3 worm cellular contexts compared by ENCODE assay signal in the genomic region with DNA sequence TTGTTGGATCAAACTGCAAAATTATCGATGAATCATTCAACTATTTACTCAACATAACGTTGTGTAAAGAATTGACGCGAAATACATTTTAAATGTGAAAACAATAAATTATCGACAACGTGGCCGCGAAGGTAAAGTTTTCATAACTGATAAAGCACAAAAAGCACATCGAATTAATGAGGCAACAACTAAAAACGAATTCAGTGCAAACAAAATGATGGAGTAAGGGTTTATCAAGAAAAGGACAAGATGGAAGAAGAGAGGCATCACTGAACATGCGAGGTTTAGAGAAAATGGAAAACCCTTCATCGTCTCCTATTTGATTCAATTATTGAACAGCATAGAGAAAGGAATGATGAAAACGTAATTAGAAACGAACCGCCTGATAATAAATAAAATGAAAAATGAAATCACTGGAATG.
TF ChIP-seq lines count a peak whose summit lies in the region.

D1053.4 (minus strand) TSS at position 20 of the 421 bp plus-strand sequence.

TF ChIP-seq in whole organism, L1 larva, 84 proteins besides CTCF, POLR2A, EP300 and RAD21 (continued from another document):
- no peak for TF ChIP-seq ceh-90 (tag; optimal IDR thresholded peaks at IDR 0.05; lab: Kevin White, UChicago)
- no peak for TF ChIP-seq fkh-8 (tag; optimal IDR thresholded peaks at IDR 0.05; lab: Kevin White, UChicago)
- no peak for TF ChIP-seq efl-1 (optimal IDR thresholded peaks at IDR 0.05; lab: Kevin White, UChicago)
- TF ChIP-seq efl-1 (GFP tag; optimal IDR thresholded peaks at IDR 0.05 in 1 of 2; lab: Kevin White, UChicago), result no peak
- TF ChIP-seq lin-35 (GFP tag; optimal IDR thresholded peaks at IDR 0.05; lab: Kevin White, UChicago), result peak in 1 of 2 experiments; percentile 27
- no peak for TF ChIP-seq rnt-1 (tag; optimal IDR thresholded peaks at IDR 0.05; lab: Kevin White, UChicago)
- no peak for TF ChIP-seq nhr-12 (tag; optimal IDR thresholded peaks at IDR 0.05; lab: Kevin White, UChicago)
- TF ChIP-seq elt-2 (tag; optimal IDR thresholded peaks at IDR 0.05; lab: Kevin White, UChicago), result peak; percentile 79
- TF ChIP-seq hlh-17 (GFP tag; optimal IDR thresholded peaks at IDR 0.05; lab: Kevin White, UChicago; ENCODE audit: borderline replicate concordance), result no peak
- TF ChIP-seq mab-9 (GFP tag; IDR thresholded peaks at IDR 0.05; lab: Robert Waterston, UW), result no peak
- peak; percentile 10 for TF ChIP-seq jun-1 (tag; optimal IDR thresholded peaks at IDR 0.05; lab: Kevin White, UChicago)
- peak; percentile 22 for TF ChIP-seq ces-1 (GFP tag; optimal IDR thresholded peaks at IDR 0.05; lab: Kevin White, UChicago)
- TF ChIP-seq fkh-4 (tag; optimal IDR thresholded peaks at IDR 0.05; lab: Kevin White, UChicago; ENCODE audit: borderline replicate concordance), result no peak
- TF ChIP-seq fkh-10 (GFP tag; optimal IDR thresholded peaks at IDR 0.05; lab: Kevin White, UChicago), result no peak
- no peak for TF ChIP-seq aha-1 (tag; optimal IDR thresholded peaks at IDR 0.05; lab: Kevin White, UChicago)
- peak in 1 of 2 experiments; percentile 1 for TF ChIP-seq lsy-2 (tag; optimal IDR thresholded peaks at IDR 0.05; lab: Kevin White, UChicago)
- TF ChIP-seq blmp-1 (tag; optimal IDR thresholded peaks at IDR 0.05; lab: Kevin White, UChicago), result peak; percentile 63
- TF ChIP-seq zip-4 (GFP tag; optimal IDR thresholded peaks at IDR 0.05; lab: Kevin White, UChicago), result no peak
- TF ChIP-seq hlh-4 (tag; optimal IDR thresholded peaks at IDR 0.05; lab: Kevin White, UChicago), result no peak
- peak; percentile 6 for TF ChIP-seq mep-1 (tag; optimal IDR thresholded peaks at IDR 0.05; lab: Kevin White, UChicago)
- no peak for TF ChIP-seq nhr-47 (tag; optimal IDR thresholded peaks at IDR 0.05; lab: Kevin White, UChicago)
- peak; percentile 68 for TF ChIP-seq lin-14 (GFP tag; optimal IDR thresholded peaks at IDR 0.05; lab: Kevin White, UChicago)
- TF ChIP-seq unc-62 (GFP tag; optimal IDR thresholded peaks at IDR 0.05; lab: Kevin White, UChicago), result no peak
- TF ChIP-seq nhr-85 (tag; lab: Kevin White, UChicago), result no peak

TF ChIP-seq in whole organism, L2 larva, 48 proteins besides CTCF, POLR2A, EP300 and RAD21 (continued from another document):
- TF ChIP-seq fos-1 (tag; optimal IDR thresholded peaks at IDR 0.05; lab: Kevin White, UChicago), result peak; percentile 85
- TF ChIP-seq skn-1 (tag; optimal IDR thresholded peaks at IDR 0.05; lab: Kevin White, UChicago), result no peak
- TF ChIP-seq nhr-23 (tag; optimal IDR thresholded peaks at IDR 0.05; lab: Kevin White, UChicago), result no peak

TF ChIP-seq in whole organism, L4 larva, 104 proteins besides CTCF, POLR2A, EP300 and RAD21 (continued from another document):
- TF ChIP-seq mep-1 (tag; optimal IDR thresholded peaks at IDR 0.05; lab: Kevin White, UChicago) (peak; percentile 55), T20F7.1 (GFP tag; optimal IDR thresholded peaks at IDR 0.05; lab: Kevin White, UChicago) (no peak), nhr-48 (tag; optimal IDR thresholded peaks at IDR 0.05; lab: Kevin White, UChicago) (no peak), pqm-1 (tag; optimal IDR thresholded peaks at IDR 0.05; lab: Kevin White, UChicago) (peak; percentile 69), ces-1 (GFP tag; optimal IDR thresholded peaks at IDR 0.05; lab: Kevin White, UChicago) (peak; percentile 69), lir-3 (tag; optimal IDR thresholded peaks at IDR 0.05; lab: Kevin White, UChicago) (no peak), nhr-41 (GFP tag; IDR thresholded peaks at IDR 0.05; lab: Robert Waterston, UW) (no peak), mdl-1 (tag; optimal IDR thresholded peaks at IDR 0.05; lab: Kevin White, UChicago) (peak in 1 of 2 experiments; percentile 69), hlh-11 (tag; optimal IDR thresholded peaks at IDR 0.05; lab: Kevin White, UChicago) (peak; percentile 61), daf-16 (GFP tag; optimal IDR thresholded peaks at IDR 0.05; lab: Kevin White, UChicago) (no peak), daf-16 (tag; optimal IDR thresholded peaks at IDR 0.05; lab: Kevin White, UChicago) (peak; percentile 98), rbr-2 (tag; optimal IDR thresholded peaks at IDR 0.05; lab: Kevin White, UChicago) (no peak), nhr-10 (tag; optimal IDR thresholded peaks at IDR 0.05; lab: Kevin White, UChicago) (no peak), madf-9 (GFP tag; conservative IDR thresholded peaks at IDR 0.05; lab: Robert Waterston, UW) (no peak)
